Fruit fly (Drosophila melanogaster): ENCODE measurements around the gene Phs.

Phs gene

dm6 chr3L:15616490-15616889 lies 3.2 kb upstream of the Phs start:
- TF ChIP-seq CG4496 (GFP tag; IDR thresholded peaks at IDR 0.05): no peak
- no peak for TF ChIP-seq EcR (GFP tag; optimal IDR thresholded peaks at IDR 0.05)
- no peak for TF ChIP-seq CG10348 (GFP tag; IDR thresholded peaks at IDR 0.05)
- TF ChIP-seq D1 (tag; optimal IDR thresholded peaks at IDR 0.05): no peak
- no peak for TF ChIP-seq Pif1B (GFP tag; optimal IDR thresholded peaks at IDR 0.05)
- TF ChIP-seq CG8159 (tag; optimal IDR thresholded peaks at IDR 0.05): no peak
- TF ChIP-seq CG34367 (tag; optimal IDR thresholded peaks at IDR 0.05): no peak
- no peak for TF ChIP-seq rn (GFP tag; IDR thresholded peaks at IDR 0.05)
- no peak for TF ChIP-seq CG17806 (tag; optimal IDR thresholded peaks at IDR 0.05)

DNA sequence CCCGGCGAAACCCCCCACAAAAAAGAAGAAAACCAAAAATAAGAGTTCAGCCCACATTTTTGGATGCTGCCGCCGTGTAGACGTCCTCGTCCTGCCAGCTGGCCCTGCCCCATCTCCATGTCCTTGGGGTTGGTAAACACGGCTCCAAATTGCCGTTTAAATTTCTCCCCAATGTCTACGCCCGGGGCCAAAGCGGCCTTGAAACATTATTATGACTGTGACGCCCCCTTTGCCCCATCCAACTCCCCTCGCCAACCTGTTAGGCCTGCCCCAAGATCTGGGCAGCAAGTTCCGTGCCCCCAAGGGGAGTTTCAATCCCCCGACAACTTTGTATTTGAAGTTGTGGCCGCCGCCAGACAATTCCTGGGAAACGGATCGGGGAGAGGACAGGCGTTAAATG lies 2.8 kb upstream of the Phs start:
- TF ChIP-seq CG32121 (GFP tag; IDR thresholded peaks at IDR 0.05): no peak
- no peak for TF ChIP-seq CG10348 (GFP tag; IDR thresholded peaks at IDR 0.05)

DNA sequence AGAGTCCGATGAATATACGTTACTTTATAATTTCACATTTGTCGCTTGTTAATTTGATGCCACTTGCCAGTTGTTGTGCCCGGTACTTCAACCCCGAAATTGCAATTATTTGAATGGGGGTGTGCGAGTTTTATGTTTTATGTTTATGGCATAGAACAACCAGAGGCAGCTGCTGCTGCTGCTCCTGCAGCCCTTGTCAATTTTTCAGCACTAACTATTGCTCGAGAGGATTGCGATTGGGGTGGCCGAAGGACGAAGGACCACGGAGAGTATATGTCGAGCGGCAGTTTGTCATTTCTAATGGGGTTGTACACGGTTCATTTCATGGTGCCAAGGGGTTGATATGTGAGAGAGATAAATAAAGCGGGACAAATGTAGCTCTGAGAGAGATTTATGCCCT lies 4.4 kb downstream of the Phs start:
- TF ChIP-seq CG4496 (GFP tag; IDR thresholded peaks at IDR 0.05) (peak; percentile 11; the same call in 1 of the 3 replicates), CG34367 (tag; optimal IDR thresholded peaks at IDR 0.05) (no peak)

dm6 chr3L:15624944-15625610 lies 5.4 kb downstream of the Phs start:
- TF ChIP-seq CG8301 (tag; optimal IDR thresholded peaks at IDR 0.05) (no peak), CG4496 (GFP tag; IDR thresholded peaks at IDR 0.05) (peak; percentile 65; the same call in 2 of the 3 replicates)

- TF ChIP-seq CG17806 (tag; optimal IDR thresholded peaks at IDR 0.05) (peak; percentile 94), gl (tag; optimal IDR thresholded peaks at IDR 0.05) (peak; percentile 49), D1 (tag; optimal IDR thresholded peaks at IDR 0.05) (peak; percentile 93), CG13204 (GFP tag; optimal IDR thresholded peaks at IDR 0.05) (peak; percentile 64), Ets98B (GFP tag; IDR thresholded peaks at IDR 0.05) (peak; percentile 74), CG4496 (GFP tag; IDR thresholded peaks at IDR 0.05) (peak; percentile 87), CG9948 (tag; optimal IDR thresholded peaks at IDR 0.05) (peak; percentile 98), CG10348 (GFP tag; IDR thresholded peaks at IDR 0.05) (no peak; the same call in none of the 2 replicates), CG8301 (tag; optimal IDR thresholded peaks at IDR 0.05) (peak; percentile 98), Pif1A (GFP tag; optimal IDR thresholded peaks at IDR 0.05) (peak; percentile 62), Pif1B (GFP tag; optimal IDR thresholded peaks at IDR 0.05) (peak; percentile 78), fd96Ca (GFP tag; IDR thresholded peaks at IDR 0.05) (no peak; the same call in none of the 3 replicates), CG32121 (GFP tag; IDR thresholded peaks at IDR 0.05) (peak; percentile 96), CG15710 (tag; optimal IDR thresholded peaks at IDR 0.05) (peak; percentile 96), CG12605 (GFP tag; IDR thresholded peaks at IDR 0.05) (peak; percentile 72), CG8159 (tag; optimal IDR thresholded peaks at IDR 0.05) (peak; percentile 97), CG34367 (tag; optimal IDR thresholded peaks at IDR 0.05) (peak; percentile 90), CG14655 (GFP tag; optimal IDR thresholded peaks at IDR 0.05) (peak; percentile 98), EcR (GFP tag; optimal IDR thresholded peaks at IDR 0.05) (peak; percentile 97), Snoo (tag; optimal IDR thresholded peaks at IDR 0.05) (peak; percentile 96), rn (GFP tag; IDR thresholded peaks at IDR 0.05) (peak; percentile 90)
Observed at dm6 chr3L:15625676-15626414, 6.1 kb downstream of the Phs start.

- no peak for TF ChIP-seq CG4496 (GFP tag; IDR thresholded peaks at IDR 0.05)
- TF ChIP-seq Pif1B (GFP tag; optimal IDR thresholded peaks at IDR 0.05): no peak
- TF ChIP-seq CG12605 (GFP tag; IDR thresholded peaks at IDR 0.05): no peak
- no peak for TF ChIP-seq D1 (tag; optimal IDR thresholded peaks at IDR 0.05)
- no peak for TF ChIP-seq gl (tag; optimal IDR thresholded peaks at IDR 0.05)
- no peak for TF ChIP-seq Snoo (tag; optimal IDR thresholded peaks at IDR 0.05)
- TF ChIP-seq EcR (GFP tag; optimal IDR thresholded peaks at IDR 0.05): no peak
- TF ChIP-seq CG15710 (tag; optimal IDR thresholded peaks at IDR 0.05): no peak
- no peak for TF ChIP-seq CG32121 (GFP tag; IDR thresholded peaks at IDR 0.05)
- no peak for TF ChIP-seq Pif1A (GFP tag; optimal IDR thresholded peaks at IDR 0.05)
- TF ChIP-seq fd96Ca (GFP tag; IDR thresholded peaks at IDR 0.05): no peak
- TF ChIP-seq CG17806 (tag; optimal IDR thresholded peaks at IDR 0.05): no peak
- TF ChIP-seq rn (GFP tag; IDR thresholded peaks at IDR 0.05): no peak
- no peak for TF ChIP-seq CG9948 (tag; optimal IDR thresholded peaks at IDR 0.05)
- no peak for TF ChIP-seq CG13204 (GFP tag; optimal IDR thresholded peaks at IDR 0.05)
- TF ChIP-seq CG34367 (tag; optimal IDR thresholded peaks at IDR 0.05): no peak
- no peak for TF ChIP-seq CG8159 (tag; optimal IDR thresholded peaks at IDR 0.05)
- TF ChIP-seq CG14655 (GFP tag; optimal IDR thresholded peaks at IDR 0.05): no peak
Observed at dm6 chr3L:15627295-15627694, 7.6 kb downstream of the Phs start.

dm6 chr3L:15631067-15631466 lies 11.4 kb downstream of the Phs start:
- TF ChIP-seq CG13204 (GFP tag; optimal IDR thresholded peaks at IDR 0.05) (no peak), Pif1A (GFP tag; optimal IDR thresholded peaks at IDR 0.05) (no peak), Snoo (tag; optimal IDR thresholded peaks at IDR 0.05) (no peak)

All from whole organism, pupa.